Worm (Caenorhabditis elegans): ENCODE data around the gene ztf-27.

The ztf-27 gene

ce11 chrII:10369547-10370028 is 15.5 kb upstream of the ztf-27 start, which contains the start of gene ceh-58:
Gene ceh-58, minus strand, starts transcription at chrII:10369597.
- 0 out of 2 replicates have a peak, but pooled peaks have one; percentile 18 for TF ChIP-seq tab-1 (GFP tag; IDR thresholded peaks at IDR 0.05)
- TF ChIP-seq cog-1 (tag; optimal IDR thresholded peaks at IDR 0.05): no peak
- TF ChIP-seq flt-1 (GFP tag; IDR thresholded peaks at IDR 0.05): no peak
- TF ChIP-seq ref-1 (GFP tag; conservative IDR thresholded peaks at IDR 0.05): no peak
- TF ChIP-seq ztf-23 (GFP tag; IDR thresholded peaks at IDR 0.05): no peak
- TF ChIP-seq med-1 (GFP tag; optimal IDR thresholded peaks at IDR 0.05; ENCODE audit: insufficient read depth): no peak
- TF ChIP-seq T22C8.4 (GFP tag; IDR thresholded peaks at IDR 0.05): no peak

DNA sequence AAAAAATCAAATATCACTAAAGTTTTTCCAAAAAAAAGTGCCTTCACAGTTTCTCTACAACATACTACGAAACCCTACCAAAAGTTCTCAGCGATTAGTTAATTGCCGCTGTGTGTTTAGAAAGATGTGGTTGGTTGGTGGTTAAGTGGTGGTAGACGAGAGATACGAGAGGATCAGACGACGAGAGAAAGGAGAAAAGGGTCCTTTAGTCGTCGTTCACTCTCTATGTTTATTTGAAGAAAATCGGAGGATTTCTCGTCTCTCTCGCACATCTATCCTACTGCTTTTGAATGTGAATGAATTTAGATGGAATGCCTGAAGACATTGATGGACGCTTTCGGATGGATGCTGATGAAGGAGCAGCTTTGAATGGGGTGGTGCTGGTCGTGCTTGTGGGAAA is 14.3 kb upstream of the ztf-27 start:
- no peak for TF ChIP-seq flt-1 (GFP tag; IDR thresholded peaks at IDR 0.05)
- no peak for TF ChIP-seq tab-1 (GFP tag; IDR thresholded peaks at IDR 0.05)
- TF ChIP-seq ref-1 (GFP tag; conservative IDR thresholded peaks at IDR 0.05): no peak
- TF ChIP-seq ztf-23 (GFP tag; IDR thresholded peaks at IDR 0.05): no peak
- TF ChIP-seq ztf-29 (GFP tag; IDR thresholded peaks at IDR 0.05): no peak
- TF ChIP-seq cog-1 (tag; optimal IDR thresholded peaks at IDR 0.05): no peak
- no peak for TF ChIP-seq T22C8.4 (GFP tag; IDR thresholded peaks at IDR 0.05)
- TF ChIP-seq klf-2 (GFP tag; conservative IDR thresholded peaks at IDR 0.05): no peak
- TF ChIP-seq med-1 (GFP tag; optimal IDR thresholded peaks at IDR 0.05; ENCODE audit: insufficient read depth): no peak

DNA sequence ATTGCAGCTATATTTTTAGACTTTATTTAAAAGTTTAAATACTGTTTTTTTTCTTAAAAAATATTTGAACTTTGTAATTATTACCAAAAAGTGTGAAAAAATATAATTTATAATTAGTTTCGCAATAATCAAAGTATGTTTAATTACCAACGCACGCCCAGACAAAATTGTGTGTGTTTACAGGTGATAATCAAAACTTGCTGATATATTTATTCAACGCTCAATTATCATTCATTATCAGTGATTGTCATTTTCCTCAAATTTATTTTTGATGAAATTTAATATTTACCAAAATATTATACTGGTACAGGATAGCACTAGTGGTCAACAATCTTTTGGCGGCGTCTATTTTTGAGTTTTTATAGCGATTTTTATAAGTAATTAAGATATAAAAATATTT is 12.1 kb upstream of the ztf-27 start:
- TF ChIP-seq ztf-23 (GFP tag; IDR thresholded peaks at IDR 0.05): no peak
- no peak for TF ChIP-seq T22C8.4 (GFP tag; IDR thresholded peaks at IDR 0.05)
- no peak for TF ChIP-seq tab-1 (GFP tag; IDR thresholded peaks at IDR 0.05)
- TF ChIP-seq ref-1 (GFP tag; conservative IDR thresholded peaks at IDR 0.05): no peak

DNA sequence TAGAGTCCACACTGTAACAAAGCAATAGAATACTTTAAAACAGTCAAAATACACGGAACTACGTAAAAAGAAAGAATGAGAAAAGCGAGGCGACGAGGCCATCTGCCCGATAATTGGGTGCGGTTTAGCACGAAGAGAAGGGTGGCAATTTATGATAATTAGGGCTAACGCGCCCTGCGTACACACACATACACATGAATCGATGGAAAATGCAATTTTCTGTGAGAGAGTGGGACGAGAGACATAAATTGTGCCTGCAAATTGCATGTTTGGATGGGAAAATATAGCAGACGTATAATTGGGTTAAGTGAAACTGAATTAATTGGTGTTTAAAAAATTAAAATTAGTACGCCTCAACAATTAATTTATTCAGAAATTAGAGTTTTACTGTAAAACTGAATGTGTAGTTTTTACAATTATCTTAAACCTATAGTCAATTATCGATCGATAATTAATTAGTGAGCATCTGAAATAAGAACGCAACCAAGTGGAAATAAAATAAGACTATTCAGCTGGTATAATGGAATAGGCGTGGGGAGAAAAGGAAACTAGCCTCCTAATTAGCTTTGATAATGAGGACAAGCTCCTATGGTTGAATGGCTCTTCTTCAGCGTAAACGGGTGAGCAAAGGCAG is 11.5 kb upstream of the ztf-27 start:
- TF ChIP-seq tab-1 (GFP tag; IDR thresholded peaks at IDR 0.05) (no peak), T22C8.4 (GFP tag; IDR thresholded peaks at IDR 0.05) (no peak), ztf-29 (GFP tag; IDR thresholded peaks at IDR 0.05) (no peak), med-1 (GFP tag; optimal IDR thresholded peaks at IDR 0.05; ENCODE audit: insufficient read depth) (no peak), flt-1 (GFP tag; IDR thresholded peaks at IDR 0.05) (no peak), ref-1 (GFP tag; conservative IDR thresholded peaks at IDR 0.05) (no peak), cog-1 (tag; optimal IDR thresholded peaks at IDR 0.05) (no peak), klf-2 (GFP tag; conservative IDR thresholded peaks at IDR 0.05) (no peak), ztf-23 (GFP tag; IDR thresholded peaks at IDR 0.05) (no peak)

- TF ChIP-seq ztf-29 (GFP tag; IDR thresholded peaks at IDR 0.05): no peak
Observed at ce11 chrII:10374776-10375175, 10.4 kb upstream of the ztf-27 start.

ce11 chrII:10377901-10378300 is 7.2 kb upstream of the ztf-27 start:
- no peak for TF ChIP-seq T22C8.4 (GFP tag; IDR thresholded peaks at IDR 0.05)

DNA sequence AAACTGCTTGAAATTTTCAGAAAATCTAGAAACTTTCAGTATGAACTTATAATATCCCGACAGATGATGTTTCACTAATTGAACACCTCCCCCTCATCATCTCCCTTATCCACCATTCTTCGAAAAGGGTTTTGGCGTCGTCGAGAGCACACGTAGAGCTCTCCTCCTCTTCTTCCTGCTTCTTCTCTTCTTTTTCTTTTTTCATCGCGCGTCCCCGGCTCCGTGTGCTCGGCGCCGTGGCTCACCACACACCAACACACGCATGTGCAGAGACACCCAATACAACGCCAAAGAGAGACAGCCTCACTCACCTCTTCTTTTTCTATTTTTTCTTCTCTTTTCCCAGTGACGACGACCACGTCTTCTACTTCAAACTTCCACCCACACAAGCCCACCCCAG is 5.6 kb upstream of the ztf-27 start:
- TF ChIP-seq ztf-29 (GFP tag; IDR thresholded peaks at IDR 0.05) (no peak), ref-1 (GFP tag; conservative IDR thresholded peaks at IDR 0.05) (no peak), flt-1 (GFP tag; IDR thresholded peaks at IDR 0.05) (no peak), klf-2 (GFP tag; conservative IDR thresholded peaks at IDR 0.05) (no peak), med-1 (GFP tag; optimal IDR thresholded peaks at IDR 0.05; ENCODE audit: insufficient read depth) (no peak), ztf-23 (GFP tag; IDR thresholded peaks at IDR 0.05) (no peak), cog-1 (tag; optimal IDR thresholded peaks at IDR 0.05) (no peak), tab-1 (GFP tag; IDR thresholded peaks at IDR 0.05) (no peak), T22C8.4 (GFP tag; IDR thresholded peaks at IDR 0.05) (no peak)

DNA sequence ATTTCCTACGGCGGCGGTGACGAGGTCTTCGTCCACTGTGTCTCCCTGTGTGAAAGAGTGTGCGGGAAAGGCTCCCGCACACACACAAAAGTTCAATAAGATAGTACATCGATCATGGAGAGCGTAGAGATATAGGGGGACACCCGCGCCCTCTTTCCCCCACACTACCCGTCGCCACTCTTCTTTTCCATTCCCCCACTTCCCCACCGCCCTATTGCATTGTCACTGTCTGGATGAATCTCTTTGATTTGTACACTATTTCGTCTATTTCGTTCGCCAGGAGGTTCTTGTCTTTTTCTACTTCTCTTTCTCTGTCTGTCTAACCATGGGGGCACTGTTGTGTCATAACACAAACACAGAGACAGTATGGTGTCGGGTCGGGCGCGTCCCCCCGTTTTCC is 2.9 kb upstream of the ztf-27 start:
- TF ChIP-seq cog-1 (tag; optimal IDR thresholded peaks at IDR 0.05) (peak; percentile 49), T22C8.4 (GFP tag; IDR thresholded peaks at IDR 0.05) (no peak), ztf-23 (GFP tag; IDR thresholded peaks at IDR 0.05) (no peak)

- peak; percentile 35 for TF ChIP-seq cog-1 (tag; optimal IDR thresholded peaks at IDR 0.05)
- TF ChIP-seq ztf-29 (GFP tag; IDR thresholded peaks at IDR 0.05): no peak
- peak; percentile 77 for TF ChIP-seq flt-1 (GFP tag; IDR thresholded peaks at IDR 0.05)
- peak; percentile 60 for TF ChIP-seq med-1 (GFP tag; optimal IDR thresholded peaks at IDR 0.05; ENCODE audit: insufficient read depth)
- peak; percentile 58; the same call in 1 of the 2 replicates for TF ChIP-seq tab-1 (GFP tag; IDR thresholded peaks at IDR 0.05)
- TF ChIP-seq ref-1 (GFP tag; conservative IDR thresholded peaks at IDR 0.05): 0 out of 2 replicates have a peak, but pooled peaks have one; percentile 17
- TF ChIP-seq T22C8.4 (GFP tag; IDR thresholded peaks at IDR 0.05): no peak
- 0 out of 2 replicates have a peak, but pooled peaks have one; percentile 30 for TF ChIP-seq klf-2 (GFP tag; conservative IDR thresholded peaks at IDR 0.05)
- peak; percentile 67; the same call in 1 of the 2 replicates for TF ChIP-seq ztf-23 (GFP tag; IDR thresholded peaks at IDR 0.05)
Observed at ce11 chrII:10388041-10388706, 3.0 kb downstream of the ztf-27 start.

ce11 chrII:10389038-10389437 is 3.9 kb downstream of the ztf-27 start:
- TF ChIP-seq flt-1 (GFP tag; IDR thresholded peaks at IDR 0.05) (no peak), cog-1 (tag; optimal IDR thresholded peaks at IDR 0.05) (no peak), ztf-29 (GFP tag; IDR thresholded peaks at IDR 0.05) (no peak), T22C8.4 (GFP tag; IDR thresholded peaks at IDR 0.05) (no peak), ref-1 (GFP tag; conservative IDR thresholded peaks at IDR 0.05) (no peak), ztf-23 (GFP tag; IDR thresholded peaks at IDR 0.05) (no peak), tab-1 (GFP tag; IDR thresholded peaks at IDR 0.05) (no peak), klf-2 (GFP tag; conservative IDR thresholded peaks at IDR 0.05) (no peak), med-1 (GFP tag; optimal IDR thresholded peaks at IDR 0.05; ENCODE audit: insufficient read depth) (no peak)

All from whole organism, midembryonic.